Fruit fly (Drosophila melanogaster) whole organism, embryonic: Measurements from ENCODE around the gene mTerf3.

Experiments used
- Awh ChIP-seq: fragments of 200-800 bp; sonication (Bioruptor generic); IDR thresholded peaks from 2 replicates; pipeline ENCODE4, ENCODE4 v1.3.6; 2022; ENCODE audit warnings: missing biosample characterization, missing genetic modification characterization
- Bteb2 ChIP-seq: fragments of 200-800 bp; sonication (Bioruptor generic); optimal IDR thresholded peaks from 2 replicates; lab custom pipeline; 2016; ENCODE audit warnings: missing biosample characterization, missing genetic modification characterization
- CG10147 ChIP-seq: fragments of 200-800 bp; sonication (Bioruptor generic); optimal IDR thresholded peaks from 2 replicates; lab custom pipeline; 2019; ENCODE audit warnings: missing biosample characterization, mild to moderate bottlenecking, missing genetic modification characterization, moderate library complexity
- CG1024 ChIP-seq: fragments of 200-800 bp; sonication (Bioruptor generic); IDR thresholded peaks from 2 replicates; pipeline ENCODE4 v1.3.6; 2022; ENCODE audit warnings: missing biosample characterization, missing genetic modification characterization
- CG10321 ChIP-seq: fragments of 200-800 bp; sonication (Bioruptor generic); IDR thresholded peaks from 2 replicates; pipeline ENCODE4 v1.3.6; 2022; ENCODE audit warnings: missing biosample characterization, missing genetic modification characterization
- CG10543 ChIP-seq: fragments of 200-800 bp; sonication (Bioruptor generic); optimal IDR thresholded peaks from 3 replicates; lab custom pipeline; 2017; ENCODE audit warnings: missing biosample characterization, mild to moderate bottlenecking, missing genetic modification characterization, moderate library complexity
- CG11504 ChIP-seq: fragments of 200-800 bp; sonication (Bioruptor generic); optimal IDR thresholded peaks from 3 replicates; lab custom pipeline; 2019; ENCODE audit warnings: missing biosample characterization, mild to moderate bottlenecking, missing genetic modification characterization, moderate library complexity
- CG12299 ChIP-seq: fragments of 200-800 bp; sonication (Bioruptor generic); optimal IDR thresholded peaks from 2 replicates; lab custom pipeline; 2018; ENCODE audit warnings: missing biosample characterization, mild to moderate bottlenecking, missing genetic modification characterization
- CG12659 ChIP-seq: fragments of 200-800 bp; sonication (Bioruptor generic); optimal IDR thresholded peaks from 3 replicates; lab custom pipeline; 2017; ENCODE audit warnings: mild to moderate bottlenecking, missing biosample characterization, missing genetic modification reagents, missing genetic modification characterization
- CG14710 ChIP-seq: fragments of 200-800 bp; sonication (Bioruptor generic); optimal IDR thresholded peaks from 3 replicates; lab custom pipeline; 2019; ENCODE audit warnings: missing biosample characterization, mild to moderate bottlenecking, missing genetic modification characterization, moderate library complexity
- CG16815 ChIP-seq: fragments of 200-800 bp; sonication (Bioruptor generic); optimal IDR thresholded peaks from 3 replicates; lab custom pipeline; 2017; ENCODE audit warnings: missing biosample characterization, mild to moderate bottlenecking, missing genetic modification characterization
- CG17385 ChIP-seq: fragments of 200-800 bp; sonication (Bioruptor generic); optimal IDR thresholded peaks from 3 replicates; lab custom pipeline; 2018; ENCODE audit warnings: missing biosample characterization, mild to moderate bottlenecking, missing genetic modification characterization
- CG18599 ChIP-seq: fragments of 200-800 bp; sonication (Bioruptor generic); optimal IDR thresholded peaks from 3 replicates; lab custom pipeline; 2017; ENCODE audit warnings: missing biosample characterization, missing genetic modification characterization, mild to moderate bottlenecking, moderate library complexity, missing genetic modification reagents
- CG34376 ChIP-seq: fragments of 200-800 bp; sonication (Bioruptor generic); optimal IDR thresholded peaks from 2 replicates; lab custom pipeline; 2018; ENCODE audit warnings: missing biosample characterization, mild to moderate bottlenecking, missing genetic modification characterization
- CG34422 ChIP-seq: fragments of 200-800 bp; sonication (Bioruptor generic); IDR thresholded peaks from 3 replicates; pipeline ENCODE4 v1.3.6; 2022; ENCODE audit warnings: missing biosample characterization, missing genetic modification characterization
- CG4360 ChIP-seq: fragments of 200-800 bp; sonication (Bioruptor generic); IDR thresholded peaks from 2 replicates; pipeline ENCODE4 v1.3.6; 2022; ENCODE audit warnings: missing biosample characterization, missing genetic modification characterization
- CG43689 ChIP-seq: fragments of 200-800 bp; sonication (Bioruptor generic); IDR thresholded peaks from 2 replicates; pipeline ENCODE4 v1.3.6; 2022; ENCODE audit warnings: missing biosample characterization, missing genetic modification characterization
- CG4617 ChIP-seq: fragments of 200-800 bp; sonication (Bioruptor generic); optimal IDR thresholded peaks from 3 replicates; lab custom pipeline; 2016; ENCODE audit warnings: missing biosample characterization, missing genetic modification characterization, borderline replicate concordance
- CG6175 ChIP-seq: fragments of 200-800 bp; sonication (Bioruptor generic); IDR thresholded peaks from 3 replicates; pipeline ENCODE4 v1.3.6; 2022; ENCODE audit warnings: missing biosample characterization, missing genetic modification characterization
- CG6854 ChIP-seq: fragments of 200-800 bp; sonication (Bioruptor generic); optimal IDR thresholded peaks from 3 replicates; lab custom pipeline; 2017; ENCODE audit warnings: missing biosample characterization, mild to moderate bottlenecking, missing genetic modification characterization
- CG9817 ChIP-seq: fragments of 200-800 bp; sonication (Bioruptor generic); optimal IDR thresholded peaks from 2 replicates; lab custom pipeline; 2018; ENCODE audit warnings: missing biosample characterization, mild to moderate bottlenecking, missing genetic modification characterization, moderate library complexity
- CkIIα-i1 ChIP-seq: fragments of 200-800 bp; sonication (Bioruptor generic); IDR thresholded peaks from 2 replicates; pipeline ENCODE4 v1.3.6; 2022; ENCODE audit warnings: missing biosample characterization, missing genetic modification characterization
- Dp ChIP-seq: fragments of 200-800 bp; sonication (Bioruptor generic); optimal IDR thresholded peaks from 2 replicates; lab custom pipeline; 2018; ENCODE audit warnings: missing biosample characterization, mild to moderate bottlenecking, missing genetic modification characterization, moderate library complexity
- E2f1 ChIP-seq: fragments of 200-800 bp; sonication (Bioruptor generic); IDR thresholded peaks from 2 replicates; pipeline ENCODE4 v1.3.6; 2022; ENCODE audit warnings: missing biosample characterization, missing genetic modification characterization
- E2f2 ChIP-seq: fragments of 200-800 bp; sonication (Bioruptor generic); IDR thresholded peaks from 2 replicates; pipeline ENCODE4 v1.3.6; 2022; ENCODE audit warnings: missing biosample characterization, missing genetic modification characterization
- Ets65A ChIP-seq: fragments of 200-800 bp; sonication (Bioruptor generic); peaks from one replicate; lab custom pipeline; 2016; ENCODE audit warnings: missing biosample characterization, missing genetic modification characterization
- H15 ChIP-seq: fragments of 200-800 bp; sonication (Bioruptor generic); IDR thresholded peaks from 3 replicates; pipeline ENCODE4 v1.3.6; 2022; ENCODE audit warnings: missing biosample characterization, missing genetic modification characterization
- HLHmδ ChIP-seq: fragments of 200-800 bp; sonication (Bioruptor generic); optimal IDR thresholded peaks from 2 replicates; lab custom pipeline; 2018; ENCODE audit warnings: missing biosample characterization, mild to moderate bottlenecking, missing genetic modification characterization, moderate library complexity
- MBD-R2 ChIP-seq: fragments of 200-800 bp; sonication (Bioruptor generic); IDR thresholded peaks from 2 replicates; pipeline ENCODE4 v1.3.6; 2022; ENCODE audit warnings: missing biosample characterization, missing genetic modification characterization
- Med ChIP-seq: fragments of 200-800 bp; sonication (Bioruptor generic); peaks from one replicate; lab custom pipeline; 2016; ENCODE audit warnings: missing biosample characterization, missing genetic modification characterization, mild to moderate bottlenecking, inconsistent platforms, moderate library complexity
- Nf-YB ChIP-seq: fragments of 200-800 bp; sonication (Bioruptor generic); optimal IDR thresholded peaks from 3 replicates; lab custom pipeline; 2019; ENCODE audit warnings: missing biosample characterization, mild to moderate bottlenecking, missing genetic modification characterization, moderate library complexity
- Nf-YC ChIP-seq: fragments of 200-800 bp; optimal IDR thresholded peaks from 3 replicates; lab custom pipeline; 2019; ENCODE audit warnings: missing biosample characterization, mild to moderate bottlenecking, missing genetic modification characterization, moderate library complexity
- Side ChIP-seq: fragments of 200-800 bp; sonication (Bioruptor generic); optimal IDR thresholded peaks from 2 replicates; lab custom pipeline; 2016; ENCODE audit warnings: missing biosample characterization, missing genetic modification characterization
- YL-1 ChIP-seq: fragments of 200-800 bp; sonication (Bioruptor generic); optimal IDR thresholded peaks from 3 replicates; lab custom pipeline; 2017; ENCODE audit warnings: missing biosample characterization, mild to moderate bottlenecking, missing genetic modification characterization
- abd-A ChIP-seq: fragments of 200-800 bp; sonication (Bioruptor generic); optimal IDR thresholded peaks from 3 replicates; lab custom pipeline; 2019; ENCODE audit warnings: missing biosample characterization, mild to moderate bottlenecking, missing genetic modification characterization, moderate library complexity
- aop ChIP-seq: fragments of 200-800 bp; sonication (Bioruptor generic); IDR thresholded peaks from 2 replicates; pipeline ENCODE4 v1.3.6; 2022; ENCODE audit warnings: missing biosample characterization, missing genetic modification characterization
- cg ChIP-seq: fragments of 200-800 bp; sonication (Bioruptor generic); optimal IDR thresholded peaks from 3 replicates; lab custom pipeline; 2019; ENCODE audit warnings: missing biosample characterization, mild to moderate bottlenecking, missing genetic modification characterization, moderate library complexity
- chm ChIP-seq: fragments of 200-800 bp; sonication (Bioruptor generic); IDR thresholded peaks from 2 replicates; pipeline ENCODE4 v1.3.6; 2022; ENCODE audit warnings: missing biosample characterization, missing genetic modification characterization
- gt ChIP-seq: fragments of 200-800 bp; sonication (Bioruptor generic); IDR thresholded peaks from 2 replicates; pipeline ENCODE4 v1.3.6; 2022; ENCODE audit warnings: missing biosample characterization, missing genetic modification characterization
- knrl ChIP-seq: fragments of 200-800 bp; sonication (Bioruptor generic); IDR thresholded peaks from 3 replicates; pipeline ENCODE4 v1.3.6; 2022; ENCODE audit warnings: missing biosample characterization, missing genetic modification characterization; ENCODE audit not compliant: partially characterized antibody
- nau ChIP-seq: fragments of 200-800 bp; sonication (Bioruptor generic); optimal IDR thresholded peaks from 3 replicates; lab custom pipeline; 2017; ENCODE audit warnings: missing biosample characterization, mild to moderate bottlenecking, missing genetic modification characterization, missing genetic modification reagents
- nerfin-1 ChIP-seq: fragments of 200-800 bp; sonication (Bioruptor generic); optimal IDR thresholded peaks from 3 replicates; lab custom pipeline; 2019; ENCODE audit warnings: missing biosample characterization, mild to moderate bottlenecking, missing genetic modification characterization, moderate library complexity
- onecut ChIP-seq: fragments of 200-800 bp; sonication (Bioruptor generic); IDR thresholded peaks from 2 replicates; pipeline ENCODE4 v1.3.6; 2022; ENCODE audit warnings: missing biosample characterization, missing genetic modification characterization
- pzg ChIP-seq: fragments of 200-800 bp; sonication (Bioruptor generic); optimal IDR thresholded peaks from 3 replicates; lab custom pipeline; 2018; ENCODE audit warnings: missing biosample characterization, mild to moderate bottlenecking, missing genetic modification characterization, moderate library complexity
- tin ChIP-seq: fragments of 200-800 bp; sonication (Bioruptor generic); optimal IDR thresholded peaks from 3 replicates; lab custom pipeline; 2016; ENCODE audit warnings: missing biosample characterization, missing genetic modification characterization
- vvl ChIP-seq: fragments of 200-800 bp; sonication (Bioruptor generic); IDR thresholded peaks from 2 replicates; pipeline ENCODE4 v1.3.6; 2022; ENCODE audit warnings: missing biosample characterization, missing genetic modification characterization
- wek ChIP-seq: fragments of 200-800 bp; sonication (Bioruptor generic); optimal IDR thresholded peaks from 3 replicates; lab custom pipeline; 2018; ENCODE audit warnings: missing biosample characterization, mild to moderate bottlenecking, missing genetic modification characterization, moderate library complexity
- zen ChIP-seq: fragments of 200-800 bp; sonication (Bioruptor generic); optimal IDR thresholded peaks from 3 replicates; lab custom pipeline; 2018; ENCODE audit warnings: missing biosample characterization, mild to moderate bottlenecking, missing genetic modification characterization, moderate library complexity

Gene mTerf3

dm6 chr3L:20518805-20519503, 1.6 kb downstream of the mTerf3 start, which contains the start of gene BNIP3 (continued):
- TF ChIP-seq CG12299 (peak; percentile 8), aop (GFP tag; lab: Robert Waterston, UW) (no peak), CG12659 (GFP tag; lab: Kevin White, UChicago) (peak; percentile 53), Med (peak; percentile 51), tin (GFP tag; lab: Kevin White, UChicago) (no peak), zen (tag; lab: Kevin White, UChicago) (peak; percentile 10), CG4360 (GFP tag; lab: Robert Waterston, UW) (peak; percentile 72), H15 (GFP tag; lab: Robert Waterston, UW) (no peak), Nf-YB (GFP tag; lab: Kevin White, UChicago) (peak; percentile 24), CG9817 (no peak), abd-A (tag; lab: Kevin White, UChicago) (peak; percentile 52), Bteb2 (GFP tag; lab: Kevin White, UChicago) (no peak), CG4617 (GFP tag; lab: Kevin White, UChicago) (peak; percentile 7), CG1024 (GFP tag; lab: Robert Waterston, UW) (peak; percentile 6; the same call in 1 of the 2 replicates), Awh (GFP tag; lab: Robert Waterston, UW) (no peak), CG16815 (no peak), CG18599 (peak; percentile 17), vvl (GFP tag; lab: Robert Waterston, UW) (0 out of 2 replicates have a peak, but pooled peaks have one; percentile 22), E2f2 (peak; percentile 85), CG6854 (GFP tag; lab: Kevin White, UChicago) (no peak), cg (peak; percentile 77), E2f1 (0 out of 2 replicates have a peak, but pooled peaks have one; percentile 17), CG34422 (GFP tag; lab: Robert Waterston, UW) (peak; percentile 23; the same call in 1 of the 3 replicates), nau (no peak), CG10543 (GFP tag; lab: Kevin White, UChicago) (peak; percentile 68), CG34376 (peak; percentile 59), CG43689 (GFP tag; lab: Robert Waterston, UW) (no peak), Ets65A (GFP tag; lab: Kevin White, UChicago) (no peak), CG14710 (peak; percentile 34), CkIIα-i1 (GFP tag; lab: Robert Waterston, UW) (no peak), chm (GFP tag; lab: Robert Waterston, UW) (peak; percentile 11; the same call in 1 of the 2 replicates), CG10321 (GFP tag; lab: Robert Waterston, UW) (no peak), CG10147 (GFP tag; lab: Kevin White, UChicago) (peak; percentile 51), wek (GFP tag; lab: Kevin White, UChicago) (peak; percentile 3), MBD-R2 (GFP tag; lab: Robert Waterston, UW) (peak; percentile 23; the same call in 1 of the 2 replicates), gt (GFP tag; lab: Robert Waterston, UW) (no peak), knrl (GFP tag; lab: Robert Waterston, UW) (no peak), onecut (GFP tag; lab: Robert Waterston, UW) (peak; percentile 13; the same call in 1 of the 2 replicates), pzg (GFP tag; lab: Kevin White, UChicago) (peak; percentile 80), HLHmδ (peak; percentile 40), CG11504 (tag; lab: Kevin White, UChicago) (peak; percentile 46), Dp (GFP tag; lab: Kevin White, UChicago) (peak; percentile 78), CG6175 (GFP tag; lab: Robert Waterston, UW) (no peak), YL-1 (GFP tag; lab: Kevin White, UChicago) (peak; percentile 93), CG17385 (no peak), Nf-YC (peak; percentile 57), Side (GFP tag; lab: Kevin White, UChicago) (no peak), nerfin-1 (tag; lab: Kevin White, UChicago) (peak; percentile 39)
